Fruit fly (Drosophila melanogaster) whole organism, embryonic: ENCODE results near the gene CG10254.
A peak's percentile ranks its signal among the peaks of the same experiment; 100 is the strongest.

Source experiments
- ATbp ChIP-seq: fragments of 200-800 bp; sonication (Bioruptor generic); optimal IDR thresholded peaks from 2 replicates; lab custom pipeline; 2017; ENCODE audit warnings: missing biosample characterization, mild to moderate bottlenecking, missing genetic modification characterization, missing genetic modification reagents
- CG10543 ChIP-seq: fragments of 200-800 bp; sonication (Bioruptor generic); optimal IDR thresholded peaks from 3 replicates; lab custom pipeline; 2017; ENCODE audit warnings: missing biosample characterization, mild to moderate bottlenecking, missing genetic modification characterization, moderate library complexity
- CG11504 ChIP-seq: fragments of 200-800 bp; sonication (Bioruptor generic); optimal IDR thresholded peaks from 3 replicates; lab custom pipeline; 2019; ENCODE audit warnings: missing biosample characterization, mild to moderate bottlenecking, missing genetic modification characterization, moderate library complexity
- CG14050 ChIP-seq: fragments of 200-800 bp; sonication (Bioruptor generic); IDR thresholded peaks from 3 replicates; pipeline ENCODE4 v1.3.6; 2022; ENCODE audit warnings: missing biosample characterization, missing genetic modification characterization
- CG14965 ChIP-seq: fragments of 200-800 bp; sonication (Bioruptor generic); optimal IDR thresholded peaks from 2 replicates; lab custom pipeline; 2016; ENCODE audit warnings: missing biosample characterization, missing genetic modification characterization, borderline replicate concordance
- CG15073 ChIP-seq: fragments of 200-800 bp; sonication (Bioruptor generic); optimal IDR thresholded peaks from 2 replicates; lab custom pipeline; 2016; ENCODE audit warnings: missing biosample characterization, missing genetic modification characterization
- CG1602 ChIP-seq: fragments of 200-800 bp; sonication (Bioruptor generic); optimal IDR thresholded peaks from 3 replicates; lab custom pipeline; 2016; ENCODE audit warnings: missing biosample characterization, missing genetic modification characterization
- CG17359 ChIP-seq: fragments of 200-800 bp; sonication (Bioruptor generic); optimal IDR thresholded peaks from 3 replicates; lab custom pipeline; 2018; ENCODE audit warnings: missing biosample characterization, mild to moderate bottlenecking, missing genetic modification characterization, moderate library complexity
- CG18599 ChIP-seq: fragments of 200-800 bp; sonication (Bioruptor generic); optimal IDR thresholded peaks from 3 replicates; lab custom pipeline; 2017; ENCODE audit warnings: missing biosample characterization, missing genetic modification characterization, mild to moderate bottlenecking, moderate library complexity, missing genetic modification reagents
- CG30020 ChIP-seq: fragments of 200-800 bp; optimal IDR thresholded peaks from 2 replicates; lab custom pipeline; 2019; ENCODE audit warnings: missing biosample characterization, mild to moderate bottlenecking, missing genetic modification characterization, moderate library complexity
- CG34376 ChIP-seq: fragments of 200-800 bp; sonication (Bioruptor generic); optimal IDR thresholded peaks from 2 replicates; lab custom pipeline; 2018; ENCODE audit warnings: missing biosample characterization, mild to moderate bottlenecking, missing genetic modification characterization
- CG5245 ChIP-seq: fragments of 200-800 bp; sonication (Bioruptor generic); optimal IDR thresholded peaks from 3 replicates; lab custom pipeline; 2016; ENCODE audit warnings: missing biosample characterization, missing genetic modification characterization
- Deaf1 ChIP-seq: fragments of 200-800 bp; optimal IDR thresholded peaks from 3 replicates; lab custom pipeline; 2019; ENCODE audit warnings: missing biosample characterization, mild to moderate bottlenecking, missing genetic modification characterization, moderate library complexity
- Dek ChIP-seq: fragments of 200-800 bp; sonication (Bioruptor generic); optimal IDR thresholded peaks from 3 replicates; lab custom pipeline; 2019; ENCODE audit warnings: missing biosample characterization, mild to moderate bottlenecking, missing genetic modification characterization, moderate library complexity
- Dip2 ChIP-seq: fragments of 200-800 bp; sonication (Bioruptor generic); IDR thresholded peaks from 2 replicates; pipeline ENCODE4 v1.3.6; 2022; ENCODE audit warnings: missing biosample characterization, missing genetic modification characterization
- Dip3 ChIP-seq: fragments of 200-800 bp; sonication (Bioruptor generic); optimal IDR thresholded peaks from 3 replicates; lab custom pipeline; 2016; ENCODE audit warnings: missing biosample characterization, missing genetic modification characterization
- Drgx ChIP-seq: fragments of 200-800 bp; sonication (Bioruptor generic); IDR thresholded peaks from 2 replicates; pipeline ENCODE4 v1.3.6; 2022; ENCODE audit warnings: missing biosample characterization, missing genetic modification characterization
- Ets65A ChIP-seq: fragments of 200-800 bp; sonication (Bioruptor generic); peaks from one replicate; lab custom pipeline; 2016; ENCODE audit warnings: missing biosample characterization, missing genetic modification characterization
- Fer2 ChIP-seq: fragments of 200-800 bp; sonication (Bioruptor generic); optimal IDR thresholded peaks from 2 replicates; lab custom pipeline; 2018; ENCODE audit warnings: missing biosample characterization, mild to moderate bottlenecking, missing genetic modification characterization, moderate library complexity
- GATAe ChIP-seq: fragments of 200-800 bp; sonication (Bioruptor generic); conservative IDR thresholded peaks from 2 replicates; pipeline ENCODE4 v1.3.6; 2022; ENCODE audit warnings: missing biosample characterization, missing genetic modification characterization
- H2.0 ChIP-seq: fragments of 200-800 bp; sonication (Bioruptor generic); IDR thresholded peaks from 2 replicates; pipeline ENCODE4 v1.3.6; 2022; ENCODE audit warnings: missing biosample characterization, missing genetic modification characterization
- Max ChIP-seq: fragments of 200-800 bp; sonication (Bioruptor generic); optimal IDR thresholded peaks from 2 replicates; lab custom pipeline; 2016; ENCODE audit warnings: missing biosample characterization, mild to moderate bottlenecking, missing genetic modification characterization
- Med ChIP-seq: fragments of 200-800 bp; sonication (Bioruptor generic); peaks from one replicate; lab custom pipeline; 2016; ENCODE audit warnings: missing biosample characterization, missing genetic modification characterization, mild to moderate bottlenecking, inconsistent platforms, moderate library complexity
- Meics ChIP-seq: fragments of 200-800 bp; sonication (Bioruptor generic); optimal IDR thresholded peaks from 2 replicates; lab custom pipeline; 2017; ENCODE audit warnings: missing biosample characterization, mild to moderate bottlenecking, missing genetic modification characterization
- NC2β ChIP-seq: fragments of 200-800 bp; sonication (Bioruptor generic); optimal IDR thresholded peaks from 2 replicates; lab custom pipeline; 2016; ENCODE audit warnings: missing biosample characterization, missing genetic modification characterization
- Poxn ChIP-seq: fragments of 200-800 bp; sonication (Bioruptor generic); IDR thresholded peaks from 2 replicates; pipeline ENCODE4 v1.3.6; 2022; ENCODE audit warnings: missing biosample characterization, missing genetic modification characterization
- Xrp1 ChIP-seq: fragments of 200-800 bp; sonication (Bioruptor generic); IDR thresholded peaks from 2 replicates; pipeline ENCODE4 v1.3.6; 2022; ENCODE audit warnings: missing biosample characterization, missing genetic modification characterization
- caup ChIP-seq: fragments of 200-800 bp; sonication (Bioruptor generic); optimal IDR thresholded peaks from 3 replicates; lab custom pipeline; 2017; ENCODE audit warnings: missing biosample characterization, mild to moderate bottlenecking, missing genetic modification characterization, moderate library complexity; ENCODE audit not compliant: severe bottlenecking
- chinmo ChIP-seq: fragments of 200-800 bp; sonication (Bioruptor generic); IDR thresholded peaks from 4 replicates; pipeline ENCODE4 v1.3.6; 2022; ENCODE audit warnings: missing biosample characterization, missing genetic modification characterization; ENCODE audit not compliant: partially characterized antibody
- exex ChIP-seq: fragments of 200-800 bp; sonication (Bioruptor generic); optimal IDR thresholded peaks from 4 replicates; lab custom pipeline; 2018; ENCODE audit warnings: missing biosample characterization, mild to moderate bottlenecking, missing genetic modification characterization, moderate library complexity
- fru ChIP-seq: fragments of >200 bp; optimal IDR thresholded peaks from 2 replicates; lab custom pipeline; 2017
- gfzf ChIP-seq: fragments of 200-800 bp; sonication (Bioruptor generic); optimal IDR thresholded peaks from 2 replicates; lab custom pipeline; 2016; ENCODE audit warnings: missing biosample characterization, mild to moderate bottlenecking, missing genetic modification characterization, moderate library complexity
- grn ChIP-seq: fragments of 200-800 bp; sonication (Bioruptor generic); optimal IDR thresholded peaks from 3 replicates; lab custom pipeline; 2017; ENCODE audit warnings: missing biosample characterization, missing genetic modification characterization
- h ChIP-seq: fragments of >200 bp; optimal IDR thresholded peaks from 2 replicates; lab custom pipeline; 2017
- her ChIP-seq: fragments of 200-800 bp; sonication (Bioruptor generic); optimal IDR thresholded peaks from 2 replicates; lab custom pipeline; 2016; ENCODE audit warnings: missing biosample characterization, missing genetic modification characterization
- hth ChIP-seq: fragments of >200 bp; optimal IDR thresholded peaks from 2 replicates; lab custom pipeline; 2017; ENCODE audit warnings: inconsistent platforms
- jing ChIP-seq: fragments of 200-800 bp; sonication (Bioruptor generic); optimal IDR thresholded peaks from 2 replicates; lab custom pipeline; 2018; ENCODE audit warnings: missing biosample characterization, mild to moderate bottlenecking, missing genetic modification characterization
- jumu ChIP-seq: fragments of 200-800 bp; sonication (Bioruptor generic); optimal IDR thresholded peaks from 3 replicates; lab custom pipeline; 2016; ENCODE audit warnings: missing biosample characterization, missing genetic modification characterization
- lab ChIP-seq: fragments of 200-800 bp; sonication (Bioruptor generic); optimal IDR thresholded peaks from 3 replicates; lab custom pipeline; 2017; ENCODE audit warnings: missing biosample characterization, missing genetic modification characterization, mild to moderate bottlenecking, moderate library complexity, missing genetic modification reagents
- lmd ChIP-seq: fragments of 200-800 bp; sonication (Bioruptor generic); IDR thresholded peaks from 2 replicates; pipeline ENCODE4 v1.3.6; 2022; ENCODE audit warnings: missing biosample characterization, missing genetic modification characterization
- mirr ChIP-seq: fragments of 200-800 bp; sonication (Bioruptor generic); optimal IDR thresholded peaks from 3 replicates; lab custom pipeline; 2018; ENCODE audit warnings: missing biosample characterization, mild to moderate bottlenecking, missing genetic modification characterization
- pb ChIP-seq: fragments of 200-800 bp; sonication (Bioruptor generic); optimal IDR thresholded peaks from 3 replicates; lab custom pipeline; 2016; ENCODE audit warnings: missing biosample characterization, missing genetic modification characterization
- ranshi ChIP-seq: fragments of 200-800 bp; sonication (Bioruptor generic); IDR thresholded peaks from 2 replicates; pipeline ENCODE4 v1.3.6; 2022; ENCODE audit warnings: missing biosample characterization, missing genetic modification characterization
- salm ChIP-seq: fragments of 200-800 bp; sonication (Bioruptor generic); optimal IDR thresholded peaks from 2 replicates; lab custom pipeline; 2018; ENCODE audit warnings: missing biosample characterization, mild to moderate bottlenecking, missing genetic modification characterization
- sd ChIP-seq: fragments of 200-800 bp; sonication (Bioruptor generic); optimal IDR thresholded peaks from 3 replicates; lab custom pipeline; 2018; ENCODE audit warnings: missing biosample characterization, mild to moderate bottlenecking, missing genetic modification characterization, moderate library complexity
- sens ChIP-seq: fragments of 200-800 bp; sonication (Bioruptor generic); peaks from one replicate; lab custom pipeline; 2016; ENCODE audit warnings: missing biosample characterization, missing genetic modification characterization
- sima ChIP-seq: fragments of 200-800 bp; sonication (Bioruptor generic); optimal IDR thresholded peaks from 2 replicates; lab custom pipeline; 2016; ENCODE audit warnings: missing biosample characterization, missing genetic modification characterization
- sug ChIP-seq: fragments of 200-800 bp; optimal IDR thresholded peaks from 2 replicates; lab custom pipeline; 2019; ENCODE audit warnings: missing biosample characterization, mild to moderate bottlenecking, missing genetic modification characterization, moderate library complexity
- tio ChIP-seq: fragments of 200-800 bp; sonication (Bioruptor generic); optimal IDR thresholded peaks from 2 replicates; lab custom pipeline; 2017; ENCODE audit warnings: missing biosample characterization, missing genetic modification characterization, inconsistent platforms
- zfh2 ChIP-seq: fragments of 200-800 bp; sonication (Bioruptor generic); optimal IDR thresholded peaks from 2 replicates; lab custom pipeline; 2016; ENCODE audit warnings: missing biosample characterization, missing genetic modification characterization

CG10254 gene

dm6 chr3R:23713901-23714300 lies 19.1 kb upstream of the CG10254 start (continued):
- peak; percentile 59 for TF ChIP-seq ATbp (GFP tag; lab: Kevin White, UChicago)
- no peak for TF ChIP-seq h (lab: Kevin White, UChicago)
- peak; percentile 94 for TF ChIP-seq Ets65A (GFP tag; lab: Kevin White, UChicago)
- no peak for TF ChIP-seq hth (lab: Kevin White, UChicago)
- peak; percentile 70 for TF ChIP-seq CG17359
- TF ChIP-seq CG18599 (GFP tag; lab: Kevin White, UChicago), result peak; percentile 34
- TF ChIP-seq Poxn (GFP tag; lab: Robert Waterston, UW), result no peak
- no peak for TF ChIP-seq Dip2 (GFP tag; lab: Robert Waterston, UW)
- TF ChIP-seq Meics, result no peak
- TF ChIP-seq Dip3 (GFP tag; lab: Kevin White, UChicago), result no peak
- TF ChIP-seq caup, result no peak
- TF ChIP-seq Max (GFP tag; lab: Kevin White, UChicago), result peak; percentile 62
- peak; percentile 59 for TF ChIP-seq CG5245 (GFP tag; lab: Kevin White, UChicago)
- TF ChIP-seq CG14050 (GFP tag; lab: Robert Waterston, UW), result no peak
- TF ChIP-seq CG34376 (GFP tag; lab: Kevin White, UChicago), result no peak
- no peak for TF ChIP-seq jumu (GFP tag; lab: Kevin White, UChicago)
- 0 out of 2 replicates have a peak, but pooled peaks have one; percentile 13 for TF ChIP-seq lmd (GFP tag; lab: Robert Waterston, UW)

- TF ChIP-seq pb (GFP tag; lab: Kevin White, UChicago), result no peak
- no peak for TF ChIP-seq CG11504 (tag; lab: Kevin White, UChicago)
- TF ChIP-seq grn (GFP tag; lab: Kevin White, UChicago), result peak; percentile 74
- TF ChIP-seq mirr (GFP tag; lab: Kevin White, UChicago), result peak; percentile 88
- no peak for TF ChIP-seq NC2β (GFP tag; lab: Kevin White, UChicago)
- TF ChIP-seq Med, result peak; percentile 39
- TF ChIP-seq sd (tag; lab: Kevin White, UChicago), result peak; percentile 64
- peak; percentile 11 for TF ChIP-seq CG10543 (GFP tag; lab: Kevin White, UChicago)
- TF ChIP-seq exex, result peak; percentile 29
- TF ChIP-seq ranshi (GFP tag; lab: Robert Waterston, UW), result 0 out of 2 replicates have a peak, but pooled peaks have one; percentile 24
- no peak for TF ChIP-seq gfzf (GFP tag; lab: Kevin White, UChicago)
- TF ChIP-seq CG34376 (GFP tag; lab: Kevin White, UChicago), result peak; percentile 53
- peak; percentile 58 for TF ChIP-seq Deaf1 (tag; lab: Kevin White, UChicago)
- TF ChIP-seq sens (GFP tag; lab: Kevin White, UChicago), result peak; percentile 71
- no peak for TF ChIP-seq CG15073 (GFP tag; lab: Kevin White, UChicago)
- TF ChIP-seq CG14965, result no peak
- TF ChIP-seq GATAe, result peak; percentile 74
- peak; percentile 65 for TF ChIP-seq lab
- TF ChIP-seq sug (tag; lab: Kevin White, UChicago), result peak; percentile 52
- no peak for TF ChIP-seq sima (GFP tag; lab: Kevin White, UChicago)
- TF ChIP-seq chinmo (GFP tag; lab: Robert Waterston, UW), result 0 out of 4 replicates have a peak, but pooled peaks have one; percentile 42
Observed at dm6 chr3R:23711195-23711594, 16.4 kb upstream of the CG10254 start, which contains the start of gene CG10300. Gene CG10300 (plus strand): TSS chr3R:23711527.

DNA sequence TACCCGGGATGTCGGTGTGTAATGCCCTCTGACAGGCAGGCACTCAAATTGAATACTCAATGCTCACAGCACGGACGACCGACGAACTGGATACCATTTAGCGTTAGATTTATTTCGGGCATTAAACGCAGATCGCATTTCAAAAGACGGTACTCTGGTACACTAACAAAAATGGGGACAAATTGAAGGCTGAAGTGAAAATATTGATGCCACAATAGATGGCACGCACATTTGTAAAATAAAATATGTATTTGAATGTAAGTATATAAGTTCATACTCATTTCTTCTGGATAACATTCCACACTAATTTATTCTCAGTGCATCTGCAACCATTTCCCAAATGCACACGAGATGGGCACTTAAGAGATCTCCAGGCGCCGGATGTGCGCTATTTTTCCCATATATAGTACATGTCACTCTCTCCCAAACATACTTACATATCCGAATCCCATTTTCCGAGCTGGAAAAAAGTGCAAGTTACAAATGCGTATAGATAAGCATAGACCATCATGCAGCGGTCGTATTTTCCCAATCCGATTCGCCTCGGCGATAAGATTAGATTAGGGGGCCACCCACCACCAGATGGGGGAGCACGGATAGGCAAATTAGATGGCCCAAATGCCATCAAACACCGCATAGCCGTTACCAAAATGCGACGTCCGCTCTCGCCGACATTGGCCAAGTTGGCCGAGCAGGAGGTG lies 14.9 kb upstream of the CG10254 start, which contains the start of gene CG10301:
Gene CG10301, plus strand, starts transcription at position 651 of the 701 bp plus-strand sequence.
- TF ChIP-seq jing (GFP tag; lab: Kevin White, UChicago), result peak; percentile 42
- TF ChIP-seq tio (GFP tag; lab: Kevin White, UChicago), result peak; percentile 52
- no peak for TF ChIP-seq Dek (tag; lab: Kevin White, UChicago)
- peak; percentile 66 for TF ChIP-seq CG1602 (GFP tag; lab: Kevin White, UChicago)
- TF ChIP-seq H2.0, result peak; percentile 56; the same call in 1 of the 2 replicates
- no peak for TF ChIP-seq Drgx
- TF ChIP-seq grn (GFP tag; lab: Kevin White, UChicago), result no peak
- no peak for TF ChIP-seq her
- no peak for TF ChIP-seq CG30020 (tag; lab: Kevin White, UChicago)
- no peak for TF ChIP-seq Fer2 (tag; lab: Kevin White, UChicago)
- peak; percentile 85 for TF ChIP-seq Xrp1 (GFP tag; lab: Robert Waterston, UW)
- TF ChIP-seq salm (tag; lab: Kevin White, UChicago), result no peak
- no peak for TF ChIP-seq zfh2 (GFP tag; lab: Kevin White, UChicago)
- no peak for TF ChIP-seq fru (lab: Kevin White, UChicago)
